Fruit fly (Drosophila melanogaster) whole organism, wandering third instar larva: ENCODE results near the gene CG12766.

Source experiments
- Abd-B ChIP-seq: fragments of >200 bp; optimal IDR thresholded peaks from 2 replicates; lab custom pipeline; 2017; ENCODE audit warnings: missing biosample characterization, missing genetic modification characterization
- CG32264 ChIP-seq: fragments of 200-800 bp; sonication (Bioruptor generic); optimal IDR thresholded peaks from 2 replicates; lab custom pipeline; 2016; ENCODE audit warnings: missing biosample characterization, missing genetic modification characterization
- CG9705 ChIP-seq: fragments of 200-800 bp; sonication (Bioruptor generic); optimal IDR thresholded peaks from 2 replicates; lab custom pipeline; 2018; ENCODE audit warnings: missing biosample characterization, mild to moderate bottlenecking, missing genetic modification characterization
- CrebA ChIP-seq: fragments of 200-800 bp; sonication (Bioruptor generic); optimal IDR thresholded peaks from 2 replicates; lab custom pipeline; 2016; ENCODE audit warnings: missing biosample characterization, mild to moderate bottlenecking, missing genetic modification characterization, borderline replicate concordance
- Dfd ChIP-seq: fragments of >200 bp; optimal IDR thresholded peaks from 2 replicates; lab custom pipeline; 2017; ENCODE audit warnings: missing biosample characterization, missing genetic modification characterization
- Dif ChIP-seq: fragments of 200-275, 200-300 bp; sonication (Bioruptor generic); optimal IDR thresholded peaks from 2 replicates; lab custom pipeline; 2018; ENCODE audit warnings: missing biosample characterization, missing genetic modification characterization; ENCODE audit not compliant: partially characterized antibody
- GATAd ChIP-seq: sonication (Bioruptor generic); optimal IDR thresholded peaks from 2 replicates; lab custom pipeline; 2016; ENCODE audit warnings: missing biosample characterization, missing genetic modification characterization
- HLH106 ChIP-seq: fragments of 200-800 bp; optimal IDR thresholded peaks from 3 replicates; lab custom pipeline; 2019; ENCODE audit warnings: missing biosample characterization, mild to moderate bottlenecking, missing genetic modification characterization, moderate library complexity
- Hnf4 ChIP-seq: fragments of 200-800 bp; sonication (Bioruptor generic); optimal IDR thresholded peaks from 2 replicates; lab custom pipeline; 2016; ENCODE audit warnings: missing biosample characterization, mild to moderate bottlenecking, missing genetic modification characterization
- Hr78 ChIP-seq: fragments of >200 bp; optimal IDR thresholded peaks from 2 replicates; lab custom pipeline; 2017; ENCODE audit warnings: missing biosample characterization, missing genetic modification characterization
- Hr83 ChIP-seq: fragments of 200-300 bp; sonication (Bioruptor generic); optimal IDR thresholded peaks from 2 replicates; lab custom pipeline; 2016; ENCODE audit warnings: missing biosample characterization, mild to moderate bottlenecking, missing genetic modification characterization, moderate library complexity; ENCODE audit not compliant: poor library complexity, severe bottlenecking
- Jra ChIP-seq: sonication (Bioruptor generic); optimal IDR thresholded peaks from 2 replicates; lab custom pipeline; 2016; ENCODE audit warnings: missing biosample characterization, missing genetic modification characterization
- Mio ChIP-seq: sonication (Bioruptor generic); optimal IDR thresholded peaks from 2 replicates; lab custom pipeline; 2016; ENCODE audit warnings: missing biosample characterization, missing genetic modification characterization
- Myc ChIP-seq: fragments of >200 bp; optimal IDR thresholded peaks from 2 replicates; lab custom pipeline; 2017
- N ChIP-seq: fragments of >200 bp; optimal IDR thresholded peaks from 2 replicates; lab custom pipeline; 2018; ENCODE audit warnings: missing biosample characterization, missing external identifiers, missing genetic modification characterization
- OdsH ChIP-seq: fragments of 200-800 bp; sonication (Bioruptor generic); optimal IDR thresholded peaks from 2 replicates; lab custom pipeline; 2016; ENCODE audit warnings: missing biosample characterization, mild to moderate bottlenecking, missing genetic modification characterization
- Rel ChIP-seq, 2 experiments: fragments of 200-800 bp; sonication (Bioruptor generic) in 1 of 2; optimal IDR thresholded peaks; 2 replicates in 1 of 2; 3 replicates in 1 of 2; lab custom pipeline; 2016 to 2019; ENCODE audit warnings: mild to moderate bottlenecking in 2 of 2, missing biosample characterization in 2 of 2, missing genetic modification characterization in 2 of 2, moderate library complexity in 1 of 2
- Sp1 ChIP-seq: fragments of 200-800 bp; sonication (Bioruptor generic); optimal IDR thresholded peaks from 3 replicates; lab custom pipeline; 2019; ENCODE audit warnings: missing biosample characterization, mild to moderate bottlenecking, missing genetic modification characterization, moderate library complexity
- Vsx2 ChIP-seq: fragments of 200-300, 225-300 bp; sonication (Bioruptor generic); optimal IDR thresholded peaks from 2 replicates; lab custom pipeline; 2018; ENCODE audit warnings: missing biosample characterization, missing genetic modification characterization; ENCODE audit not compliant: partially characterized antibody
- br ChIP-seq: fragments of 200-800 bp; sonication (Bioruptor generic); optimal IDR thresholded peaks from 2 replicates; lab custom pipeline; 2016; ENCODE audit warnings: missing biosample characterization, missing genetic modification characterization
- brk ChIP-seq: fragments of 200-800 bp; sonication (Bioruptor generic); optimal IDR thresholded peaks from 2 replicates; lab custom pipeline; 2016; ENCODE audit warnings: missing biosample characterization, mild to moderate bottlenecking, missing genetic modification characterization
- dl ChIP-seq, 2 experiments: fragments of 175-275, 200-275 bp in 1 of 2; fragments of 200-275 bp in 1 of 2; sonication (Bioruptor generic); optimal IDR thresholded peaks; lab custom pipeline; 2018; ENCODE audit warnings: mild to moderate bottlenecking in 2 of 2, missing biosample characterization in 2 of 2, missing genetic modification characterization in 2 of 2, moderate library complexity in 2 of 2; ENCODE audit not compliant: partially characterized antibody in 2 of 2, insufficient read depth in 1 of 2
- dmrt93B ChIP-seq: fragments of 200-800 bp; sonication (Bioruptor generic); optimal IDR thresholded peaks from 2 replicates; lab custom pipeline; 2018; ENCODE audit warnings: missing biosample characterization, mild to moderate bottlenecking, missing genetic modification characterization
- dsf ChIP-seq: sonication (Bioruptor generic); optimal IDR thresholded peaks from 2 replicates; lab custom pipeline; 2016; ENCODE audit warnings: missing biosample characterization, missing genetic modification characterization, borderline replicate concordance
- ey ChIP-seq: fragments of 200-800 bp; sonication (Bioruptor generic); optimal IDR thresholded peaks from 2 replicates; lab custom pipeline; 2016; ENCODE audit warnings: missing biosample characterization, missing genetic modification characterization
- foxo ChIP-seq, 2 experiments: fragments of 200-800 bp; sonication (Bioruptor generic); optimal IDR thresholded peaks; 2 replicates in 1 of 2; 3 replicates in 1 of 2; lab custom pipeline; 2016 to 2017; ENCODE audit warnings: missing biosample characterization in 2 of 2, missing genetic modification characterization in 2 of 2
- fru ChIP-seq: fragments of 200-800 bp; sonication (Bioruptor generic); optimal IDR thresholded peaks from 3 replicates; lab custom pipeline; 2016; ENCODE audit warnings: missing biosample characterization, mild to moderate bottlenecking, missing genetic modification characterization
- h ChIP-seq: fragments of 200-800 bp; sonication (Bioruptor generic); optimal IDR thresholded peaks from 3 replicates; lab custom pipeline; 2016; ENCODE audit warnings: missing biosample characterization, mild to moderate bottlenecking, missing genetic modification characterization
- jim ChIP-seq: fragments of 175-275, 200-325 bp; sonication (Bioruptor generic); optimal IDR thresholded peaks from 2 replicates; lab custom pipeline; 2016; ENCODE audit warnings: missing biosample characterization, mild to moderate bottlenecking, missing genetic modification characterization
- lola ChIP-seq: fragments of >200 bp; optimal IDR thresholded peaks from 2 replicates; lab custom pipeline; 2017; ENCODE audit warnings: missing biosample characterization, missing genetic modification characterization
- pan ChIP-seq: fragments of >200 bp; optimal IDR thresholded peaks from 2 replicates; lab custom pipeline; 2017
- psq ChIP-seq: fragments of 200-800 bp; sonication (Bioruptor generic); optimal IDR thresholded peaks from 3 replicates; lab custom pipeline; 2017; ENCODE audit warnings: missing biosample characterization, mild to moderate bottlenecking, missing genetic modification characterization, moderate library complexity
- rgr ChIP-seq: fragments of 200-800 bp; sonication (Bioruptor generic); optimal IDR thresholded peaks from 3 replicates; lab custom pipeline; 2016; ENCODE audit warnings: missing biosample characterization, mild to moderate bottlenecking, missing genetic modification characterization
- sage ChIP-seq: fragments of 200-800 bp; sonication (Bioruptor generic); optimal IDR thresholded peaks from 2 replicates; lab custom pipeline; 2016; ENCODE audit warnings: missing biosample characterization, mild to moderate bottlenecking, missing genetic modification characterization
- sv ChIP-seq: fragments of 200-800 bp; sonication (Bioruptor generic); optimal IDR thresholded peaks from 3 replicates; lab custom pipeline; 2016; ENCODE audit warnings: missing biosample characterization, missing genetic modification characterization
- tai ChIP-seq: sonication (Bioruptor generic); optimal IDR thresholded peaks from 2 replicates; lab custom pipeline; 2016; ENCODE audit warnings: missing biosample characterization, missing genetic modification characterization
- usp ChIP-seq: fragments of >200 bp; optimal IDR thresholded peaks from 2 replicates; lab custom pipeline; 2017; ENCODE audit warnings: missing biosample characterization, missing genetic modification characterization
- woc ChIP-seq: sonication (Bioruptor generic); optimal IDR thresholded peaks from 2 replicates; lab custom pipeline; 2016; ENCODE audit warnings: missing biosample characterization, mild to moderate bottlenecking, missing genetic modification characterization

The CG12766 gene

dm6 chr3L:3902491-3903198, 37.3 kb downstream of the CG12766 start, which contains the start of gene Ubi-p63E:
TSS of gene Ubi-p63E (minus strand) at chr3L:3903184.
- TF ChIP-seq br: peak; percentile 70
- TF ChIP-seq h (GFP tag; lab: Kevin White, UChicago): peak; percentile 59
- peak; percentile 41 for TF ChIP-seq tai
- peak; percentile 53 for TF ChIP-seq dmrt93B (GFP tag; lab: Kevin White, UChicago)
- TF ChIP-seq Jra (GFP tag; lab: Kevin White, UChicago): no peak
- TF ChIP-seq Rel (GFP tag; optimal IDR thresholded peaks at IDR 0.05; lab: Kevin White, UChicago): no peak
- peak; percentile 16 for TF ChIP-seq Rel (tag; optimal IDR thresholded peaks at IDR 0.05; lab: Kevin White, UChicago)
- no peak for TF ChIP-seq Vsx2 (GFP tag; lab: Kevin White, UChicago)
- peak; percentile 50 for TF ChIP-seq ey (GFP tag; lab: Kevin White, UChicago)
- TF ChIP-seq HLH106 (tag; lab: Kevin White, UChicago): peak; percentile 50
- TF ChIP-seq Hr83 (GFP tag; lab: Kevin White, UChicago): peak; percentile 84
- no peak for TF ChIP-seq usp
- no peak for TF ChIP-seq Abd-B (GFP tag; lab: Kevin White, UChicago)
- no peak for TF ChIP-seq N (GFP tag; lab: Kevin White, UChicago)
- TF ChIP-seq OdsH: no peak
- TF ChIP-seq GATAd (GFP tag; lab: Kevin White, UChicago): no peak
- TF ChIP-seq foxo (GFP tag; optimal IDR thresholded peaks at IDR 0.05; lab: Kevin White, UChicago): peak in 1 of 2 experiments; percentile 73
- TF ChIP-seq pan (lab: Kevin White, UChicago): no peak
- peak; percentile 41 for TF ChIP-seq fru (GFP tag; lab: Kevin White, UChicago)
- peak; percentile 49 for TF ChIP-seq CG9705
- no peak for TF ChIP-seq Mio
- TF ChIP-seq Dif (GFP tag; lab: Kevin White, UChicago): peak; percentile 61
- no peak for TF ChIP-seq CrebA (GFP tag; lab: Kevin White, UChicago)
- no peak for TF ChIP-seq Hr78 (GFP tag; lab: Kevin White, UChicago)
- no peak for TF ChIP-seq lola (GFP tag; lab: Kevin White, UChicago)
- no peak for TF ChIP-seq Myc (lab: Kevin White, UChicago)
- peak; percentile 45 for TF ChIP-seq rgr (GFP tag; lab: Kevin White, UChicago)
- TF ChIP-seq Hnf4 (GFP tag; lab: Kevin White, UChicago): peak; percentile 83
- TF ChIP-seq Sp1 (GFP tag; lab: Kevin White, UChicago): peak; percentile 70
- TF ChIP-seq CG32264: peak; percentile 51
- no peak for TF ChIP-seq psq (GFP tag; lab: Kevin White, UChicago)
- TF ChIP-seq woc: peak; percentile 48
- TF ChIP-seq sage: peak; percentile 11
- no peak for TF ChIP-seq dl (GFP tag; optimal IDR thresholded peaks at IDR 0.05; lab: Kevin White, UChicago; ENCODE audit: insufficient read depth in 1 of 2, partially characterized antibody in 2 of 2)
- peak; percentile 47 for TF ChIP-seq brk
- TF ChIP-seq sv (GFP tag; lab: Kevin White, UChicago): peak; percentile 44
- no peak for TF ChIP-seq jim
- TF ChIP-seq Dfd (GFP tag; lab: Kevin White, UChicago): no peak
- peak; percentile 11 for TF ChIP-seq dsf (GFP tag; lab: Kevin White, UChicago)

dm6 chr3L:3901865-3902490, 37.9 kb downstream of the CG12766 start:
- TF ChIP-seq psq (GFP tag; lab: Kevin White, UChicago) (peak; percentile 80), Hnf4 (GFP tag; lab: Kevin White, UChicago) (peak; percentile 72), Sp1 (GFP tag; lab: Kevin White, UChicago) (no peak), Jra (GFP tag; lab: Kevin White, UChicago) (peak; percentile 56), Dfd (GFP tag; lab: Kevin White, UChicago) (no peak), ey (GFP tag; lab: Kevin White, UChicago) (no peak), fru (GFP tag; lab: Kevin White, UChicago) (no peak), brk (no peak), Mio (no peak), br (no peak), pan (lab: Kevin White, UChicago) (no peak), h (GFP tag; lab: Kevin White, UChicago) (no peak), dsf (GFP tag; lab: Kevin White, UChicago) (no peak), rgr (GFP tag; lab: Kevin White, UChicago) (peak; percentile 6), OdsH (no peak), Hr83 (GFP tag; lab: Kevin White, UChicago) (peak; percentile 29)
